Fruit fly (Drosophila melanogaster) whole organism, wandering third instar larva: ENCODE results near the gene mRpS30.

Experiments
- Abd-B ChIP-seq: fragments of >200 bp; optimal IDR thresholded peaks from 2 replicates; lab custom pipeline; 2017; ENCODE audit warnings: missing biosample characterization, missing genetic modification characterization
- CG9705 ChIP-seq: fragments of 200-800 bp; sonication (Bioruptor generic); optimal IDR thresholded peaks from 2 replicates; lab custom pipeline; 2018; ENCODE audit warnings: missing biosample characterization, mild to moderate bottlenecking, missing genetic modification characterization
- Dif ChIP-seq: fragments of 200-275, 200-300 bp; sonication (Bioruptor generic); optimal IDR thresholded peaks from 2 replicates; lab custom pipeline; 2018; ENCODE audit warnings: missing biosample characterization, missing genetic modification characterization; ENCODE audit not compliant: partially characterized antibody
- Myc ChIP-seq: fragments of >200 bp; optimal IDR thresholded peaks from 2 replicates; lab custom pipeline; 2017
- Sp1 ChIP-seq: fragments of 200-800 bp; sonication (Bioruptor generic); optimal IDR thresholded peaks from 3 replicates; lab custom pipeline; 2019; ENCODE audit warnings: missing biosample characterization, mild to moderate bottlenecking, missing genetic modification characterization, moderate library complexity
- Vsx2 ChIP-seq: fragments of 200-300, 225-300 bp; sonication (Bioruptor generic); optimal IDR thresholded peaks from 2 replicates; lab custom pipeline; 2018; ENCODE audit warnings: missing biosample characterization, missing genetic modification characterization; ENCODE audit not compliant: partially characterized antibody

DNA sequence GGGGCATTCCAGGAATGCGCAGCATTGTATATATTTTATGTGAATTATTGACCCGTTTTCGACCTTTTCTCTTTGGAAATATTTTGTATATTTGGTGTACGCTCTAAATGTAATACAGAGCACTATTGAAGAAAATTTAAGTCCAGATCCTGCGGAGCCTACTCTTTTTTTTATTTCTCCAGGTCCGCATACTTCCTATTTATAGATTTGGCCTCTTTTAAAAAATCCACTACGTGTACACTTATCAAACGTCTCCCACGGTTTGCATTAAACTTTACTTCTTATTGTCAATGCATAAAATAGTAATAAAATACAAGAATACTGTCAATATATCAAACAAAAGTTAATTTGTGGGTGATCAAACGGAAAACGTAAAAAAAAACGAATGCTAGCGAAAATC lies 2.2 kb upstream of the mRpS30 start, which contains the start of gene Efhc1.1:
- TF ChIP-seq Dif = no peak
- no peak for TF ChIP-seq Vsx2 (GFP tag; lab: Kevin White, UChicago)
- TF ChIP-seq Myc (lab: Kevin White, UChicago) = no peak
- no peak for TF ChIP-seq Abd-B
- TF ChIP-seq CG9705 (GFP tag; lab: Kevin White, UChicago) = no peak
- no peak for TF ChIP-seq Sp1 (GFP tag; lab: Kevin White, UChicago)
